Fruit fly (Drosophila melanogaster) whole organism, pupa: ENCODE results near the gene CG8112.

Source experiments
- CG13204 ChIP-seq: fragments of 200-800 bp; sonication (Bioruptor generic); optimal IDR thresholded peaks from 2 replicates; lab custom pipeline; 2018; ENCODE audit warnings: missing biosample characterization, mild to moderate bottlenecking, missing genetic modification characterization, moderate library complexity
- CG14655 ChIP-seq: fragments of 200-800 bp; sonication (Bioruptor generic); optimal IDR thresholded peaks from 3 replicates; lab custom pipeline; 2017; ENCODE audit warnings: mild to moderate bottlenecking, missing biosample characterization, missing genetic modification reagents, missing genetic modification characterization
- CG32121 ChIP-seq: fragments of 200-800 bp; sonication (Bioruptor generic); IDR thresholded peaks from 2 replicates; pipeline ENCODE4 v1.3.6; 2022; ENCODE audit warnings: missing biosample characterization, missing genetic modification characterization
- CG34367 ChIP-seq: fragments of 200-800 bp; sonication (Bioruptor generic); optimal IDR thresholded peaks from 2 replicates; lab custom pipeline; 2018; ENCODE audit warnings: missing biosample characterization, mild to moderate bottlenecking, missing genetic modification characterization
- CG4496 ChIP-seq: fragments of 200-800 bp; sonication (Bioruptor generic); IDR thresholded peaks from 3 replicates; pipeline ENCODE4 v1.3.6; 2022; ENCODE audit warnings: missing biosample characterization, missing genetic modification characterization
- CG8159 ChIP-seq: fragments of 200-800 bp; sonication (Bioruptor generic); optimal IDR thresholded peaks from 3 replicates; lab custom pipeline; 2018; ENCODE audit warnings: missing biosample characterization, mild to moderate bottlenecking, missing genetic modification characterization, moderate library complexity
- CG9948 ChIP-seq: fragments of 200-800 bp; sonication (Bioruptor generic); optimal IDR thresholded peaks from 2 replicates; lab custom pipeline; 2018; ENCODE audit warnings: missing biosample characterization, mild to moderate bottlenecking, missing genetic modification characterization, moderate library complexity
- D1 ChIP-seq: fragments of 200-800 bp; sonication (Bioruptor generic); optimal IDR thresholded peaks from 2 replicates; lab custom pipeline; 2018; ENCODE audit warnings: missing biosample characterization, mild to moderate bottlenecking, missing genetic modification characterization, moderate library complexity
- EcR ChIP-seq: fragments of 200-800 bp; sonication (Bioruptor generic); optimal IDR thresholded peaks from 3 replicates; lab custom pipeline; 2019; ENCODE audit warnings: missing biosample characterization, missing genetic modification characterization, mild to moderate bottlenecking, moderate library complexity, missing genetic modification reagents
- Pif1A ChIP-seq: fragments of 200-800 bp; sonication (Bioruptor generic); optimal IDR thresholded peaks from 3 replicates; lab custom pipeline; 2016; ENCODE audit warnings: missing biosample characterization, missing genetic modification characterization
- gl ChIP-seq: fragments of 200-800 bp; sonication (Bioruptor generic); optimal IDR thresholded peaks from 2 replicates; lab custom pipeline; 2018; ENCODE audit warnings: missing biosample characterization, mild to moderate bottlenecking, missing genetic modification characterization
- rn ChIP-seq: fragments of 200-800 bp; sonication (Bioruptor generic); IDR thresholded peaks from 2 replicates; pipeline ENCODE4 v1.3.6; 2022; ENCODE audit warnings: missing biosample characterization, missing genetic modification characterization

dm6 chr3R:8747871-8748775 lies 35.4 kb downstream of the CG8112 start:
- TF ChIP-seq CG4496 (peak; percentile 75; the same call in 2 of the 3 replicates), EcR (peak; percentile 94), D1 (tag; lab: Kevin White, UChicago) (peak; percentile 32), CG32121 (GFP tag; lab: Robert Waterston, UW) (peak; percentile 83), CG8159 (tag; lab: Kevin White, UChicago) (peak; percentile 79), rn (GFP tag; lab: Robert Waterston, UW) (peak; percentile 40), gl (peak; percentile 1), Pif1A (peak; percentile 96), CG14655 (GFP tag; lab: Kevin White, UChicago) (peak; percentile 77), CG9948 (no peak), CG34367 (tag; lab: Kevin White, UChicago) (peak; percentile 71), CG13204 (GFP tag; lab: Kevin White, UChicago) (peak; percentile 40)
